Worm (Caenorhabditis elegans) whole organism, L4 larva: Measurements from ENCODE around the gene Y43F8C.15.

Experiments used
- ceh-62 ChIP-seq: sonication (generic microtip); optimal IDR thresholded peaks from 2 replicates; lab custom pipeline; 2017; ENCODE audit warnings: missing biosample characterization, missing genetic modification characterization
- daf-12 ChIP-seq: fragments of 150-350 bp; optimal IDR thresholded peaks from 2 replicates; lab custom pipeline; 2014; ENCODE audit warnings: missing biosample characterization, missing genetic modification reagents, missing genetic modification characterization
- pha-4 ChIP-seq, 2 experiments: fragments of 150-350 bp in 1 of 2; fragments of 200-800 bp in 1 of 2; sonication (Bioruptor generic) in 1 of 2; IDR thresholded peaks in 1 of 2; optimal IDR thresholded peaks in 1 of 2; 2 replicates each; pipeline versions ENCODE4 v1.3.6 to Lab custom; 2014 to 2022; ENCODE audit warnings: missing genetic modification characterization in 2 of 2, missing genetic modification reagents in 2 of 2, missing biosample characterization in 1 of 2, missing compliant biosample characterization in 1 of 2
- unc-39 ChIP-seq: sonication (generic microtip); optimal IDR thresholded peaks from 2 replicates; lab custom pipeline; 2017; ENCODE audit warnings: missing biosample characterization, missing genetic modification characterization

ce11 chrV:19717933-19718332, 7.5 kb upstream of the Y43F8C.15 start:
- no peak for TF ChIP-seq ceh-62
- no peak for TF ChIP-seq pha-4 (GFP tag; IDR thresholded peaks at IDR 0.05; lab: Robert Waterston, UW)
- TF ChIP-seq pha-4 (tag; optimal IDR thresholded peaks at IDR 0.05; lab: Kevin White, UChicago), result no peak
- no peak for TF ChIP-seq unc-39 (tag; lab: Kevin White, UChicago)
- TF ChIP-seq daf-12, result no peak
